Worm (Caenorhabditis elegans) whole organism, mixed stage, embryonic: ENCODE measurements around the gene add-1.

Source experiments
- cnd-1 ChIP-seq: fragments of 200-800 bp; sonication (Bioruptor generic); optimal IDR thresholded peaks from 2 replicates; lab custom pipeline; 2018; ENCODE audit warnings: mild to moderate bottlenecking, missing genetic modification characterization, missing compliant biosample characterization
- flh-1 ChIP-seq: fragments of 200-800 bp; sonication (Bioruptor generic); optimal IDR thresholded peaks from 2 replicates; lab custom pipeline; 2018; ENCODE audit warnings: mild to moderate bottlenecking, missing genetic modification characterization, moderate library complexity, missing compliant biosample characterization
- lsy-2 ChIP-seq: fragments of 150-350 bp; optimal IDR thresholded peaks from 2 replicates; lab custom pipeline; 2014; ENCODE audit warnings: missing biosample characterization, missing genetic modification characterization
- nhr-28 ChIP-seq: fragments of 150-350 bp; optimal IDR thresholded peaks from 2 replicates; lab custom pipeline; 2014; ENCODE audit warnings: missing biosample characterization, missing genetic modification characterization
- nhr-76 ChIP-seq: sonication (generic microtip); optimal IDR thresholded peaks from 2 replicates; lab custom pipeline; 2017; ENCODE audit warnings: missing biosample characterization, missing genetic modification characterization
- pha-4 ChIP-seq: fragments of 150-350 bp; optimal IDR thresholded peaks from 2 replicates; lab custom pipeline; 2018; ENCODE audit warnings: missing biosample characterization, missing genetic modification reagents, missing genetic modification characterization
- snpc-4 ChIP-seq: fragments of 150-350 bp; optimal IDR thresholded peaks from 2 replicates; lab custom pipeline; 2014; ENCODE audit warnings: missing biosample characterization, missing genetic modification characterization
- sptf-1 ChIP-seq: sonication (generic microtip); optimal IDR thresholded peaks from 2 replicates; lab custom pipeline; 2017; ENCODE audit warnings: mild to moderate bottlenecking, missing genetic modification characterization, moderate library complexity, missing compliant biosample characterization
- unc-39 ChIP-seq: fragments of 150-350 bp; optimal IDR thresholded peaks from 2 replicates; lab custom pipeline; 2014; ENCODE audit warnings: missing biosample characterization, missing genetic modification characterization
- unc-62 ChIP-seq: fragments of 150-350 bp; optimal IDR thresholded peaks from 2 replicates; lab custom pipeline; 2014; ENCODE audit warnings: missing biosample characterization, missing genetic modification reagents, missing genetic modification characterization
- ztf-11 ChIP-seq: fragments of 150-350 bp; optimal IDR thresholded peaks from 2 replicates; lab custom pipeline; 2014; ENCODE audit warnings: missing biosample characterization, missing genetic modification characterization

ce11 chrX:4899623-4900022 lies 39.8 kb upstream of the add-1 start:
- TF ChIP-seq unc-39 (tag; lab: Kevin White, UChicago) (no peak), pha-4 (tag; lab: Kevin White, UChicago) (no peak), sptf-1 (tag; lab: Kevin White, UChicago) (no peak), lsy-2 (no peak), unc-62 (no peak), flh-1 (GFP tag; lab: Kevin White, UChicago) (no peak), nhr-76 (no peak), snpc-4 (tag; lab: Kevin White, UChicago) (no peak), ztf-11 (no peak), nhr-28 (tag; lab: Kevin White, UChicago) (no peak), cnd-1 (no peak)
